Worm (Caenorhabditis elegans) whole organism, L1 larva: ENCODE data around the gene acr-9.

Experiments used
- Y116A8C.19 ChIP-seq: sonication (generic microtip); optimal IDR thresholded peaks from 2 replicates; lab custom pipeline; 2016; ENCODE audit warnings: missing compliant biosample characterization, missing genetic modification characterization, borderline replicate concordance
- ama-1 ChIP-seq: fragments of 150-350 bp; optimal IDR thresholded peaks from 2 replicates; lab custom pipeline; 2014
- fkh-10 ChIP-seq: sonication (generic microtip); optimal IDR thresholded peaks from 2 replicates; lab custom pipeline; 2017; ENCODE audit warnings: missing biosample characterization, missing genetic modification reagents, missing genetic modification characterization
- nhr-28 ChIP-seq: fragments of 150-350 bp; optimal IDR thresholded peaks from 2 replicates; lab custom pipeline; 2014; ENCODE audit warnings: missing biosample characterization, missing genetic modification characterization
- snpc-4 ChIP-seq: fragments of 150-350 bp; optimal IDR thresholded peaks from 2 replicates; lab custom pipeline; 2014; ENCODE audit warnings: missing biosample characterization, missing genetic modification characterization
- swsn-7 ChIP-seq: sonication (generic microtip); optimal IDR thresholded peaks from 2 replicates; lab custom pipeline; 2016; ENCODE audit warnings: missing genetic modification characterization, missing compliant biosample characterization
- tlp-1 ChIP-seq: fragments of 150-350 bp; optimal IDR thresholded peaks from 2 replicates; lab custom pipeline; 2014; ENCODE audit warnings: missing biosample characterization, missing genetic modification characterization
- ztf-11 ChIP-seq, 2 experiments: sonication (generic microtip); optimal IDR thresholded peaks; 2 replicates each; lab custom pipeline; 2016 to 2017; ENCODE audit warnings: missing genetic modification characterization in 2 of 2, missing biosample characterization in 1 of 2, missing compliant biosample characterization in 1 of 2
- ztf-4 ChIP-seq: fragments of 150-350 bp; optimal IDR thresholded peaks from 2 replicates; lab custom pipeline; 2014; ENCODE audit warnings: missing biosample characterization, missing genetic modification characterization

- TF ChIP-seq fkh-10 (GFP tag; lab: Kevin White, UChicago) (no peak), Y116A8C.19 (tag; lab: Kevin White, UChicago) (no peak), swsn-7 (tag; lab: Kevin White, UChicago) (no peak), tlp-1 (tag; lab: Kevin White, UChicago) (no peak), nhr-28 (tag; lab: Kevin White, UChicago) (no peak), ama-1 (lab: Kevin White, UChicago) (no peak), ztf-11 (tag; optimal IDR thresholded peaks at IDR 0.05; lab: Kevin White, UChicago) (no peak), ztf-4 (tag; lab: Kevin White, UChicago) (no peak), snpc-4 (no peak)
These were observed 607 bp upstream of the acr-9 start, which contains the start of gene C40C9.3 for ce11 chrX:13647305-13647704.
